Fruit fly (Drosophila melanogaster) whole organism, embryonic: ENCODE results near the gene eco.
A peak's percentile ranks its signal among the peaks of the same experiment; 100 is the strongest.

Experiments
- Bteb2 ChIP-seq: fragments of 200-800 bp; sonication (Bioruptor generic); optimal IDR thresholded peaks from 2 replicates; lab custom pipeline; 2016; ENCODE audit warnings: missing biosample characterization, missing genetic modification characterization
- CG10431 ChIP-seq: fragments of 200-800 bp; sonication (Bioruptor generic); optimal IDR thresholded peaks from 3 replicates; lab custom pipeline; 2018; ENCODE audit warnings: missing biosample characterization, mild to moderate bottlenecking, missing genetic modification characterization
- CG10543 ChIP-seq: fragments of 200-800 bp; sonication (Bioruptor generic); optimal IDR thresholded peaks from 3 replicates; lab custom pipeline; 2017; ENCODE audit warnings: missing biosample characterization, mild to moderate bottlenecking, missing genetic modification characterization, moderate library complexity
- CG12299 ChIP-seq: fragments of 200-800 bp; sonication (Bioruptor generic); optimal IDR thresholded peaks from 2 replicates; lab custom pipeline; 2018; ENCODE audit warnings: missing biosample characterization, mild to moderate bottlenecking, missing genetic modification characterization
- CG12659 ChIP-seq: fragments of 200-800 bp; sonication (Bioruptor generic); optimal IDR thresholded peaks from 3 replicates; lab custom pipeline; 2017; ENCODE audit warnings: mild to moderate bottlenecking, missing biosample characterization, missing genetic modification reagents, missing genetic modification characterization
- CG12744 ChIP-seq: fragments of 200-800 bp; sonication (Bioruptor generic); optimal IDR thresholded peaks from 2 replicates; lab custom pipeline; 2016; ENCODE audit warnings: missing biosample characterization, missing genetic modification characterization
- CG14667 ChIP-seq: fragments of 200-800 bp; sonication (Bioruptor generic); IDR thresholded peaks from 2 replicates; pipeline ENCODE4 v1.3.6; 2022; ENCODE audit warnings: missing biosample characterization, missing genetic modification characterization
- CG15011 ChIP-seq: fragments of 200-800 bp; sonication (Bioruptor generic); optimal IDR thresholded peaks from 3 replicates; lab custom pipeline; 2018; ENCODE audit warnings: missing biosample characterization, mild to moderate bottlenecking, missing genetic modification characterization
- CG18599 ChIP-seq: fragments of 200-800 bp; sonication (Bioruptor generic); optimal IDR thresholded peaks from 3 replicates; lab custom pipeline; 2017; ENCODE audit warnings: missing biosample characterization, missing genetic modification characterization, mild to moderate bottlenecking, moderate library complexity, missing genetic modification reagents
- CG2712 ChIP-seq: fragments of 200-800 bp; optimal IDR thresholded peaks from 3 replicates; lab custom pipeline; 2019; ENCODE audit warnings: missing biosample characterization, mild to moderate bottlenecking, missing genetic modification characterization, moderate library complexity
- CG2875 ChIP-seq: fragments of 200-800 bp; sonication (Bioruptor generic); optimal IDR thresholded peaks from 2 replicates; lab custom pipeline; 2017; ENCODE audit warnings: missing biosample characterization, mild to moderate bottlenecking, missing genetic modification characterization, missing genetic modification reagents
- CG32772 ChIP-seq: fragments of 200-800 bp; sonication (Bioruptor generic); IDR thresholded peaks from 2 replicates; pipeline ENCODE4 v1.3.6; 2022; ENCODE audit warnings: missing biosample characterization, missing genetic modification characterization
- CG3281 ChIP-seq: fragments of 200-800 bp; sonication (Bioruptor generic); optimal IDR thresholded peaks from 3 replicates; lab custom pipeline; 2017; ENCODE audit warnings: missing biosample characterization, mild to moderate bottlenecking, missing genetic modification characterization
- CG4282 ChIP-seq: fragments of 200-800 bp; sonication (Bioruptor generic); optimal IDR thresholded peaks from 2 replicates; lab custom pipeline; 2016; ENCODE audit warnings: missing biosample characterization, missing genetic modification characterization
- CG6689 ChIP-seq: fragments of 200-800 bp; sonication (Bioruptor generic); IDR thresholded peaks from 2 replicates; pipeline ENCODE4 v1.3.6; 2022; ENCODE audit warnings: missing biosample characterization, missing genetic modification characterization
- CG7372 ChIP-seq: fragments of 200-800 bp; sonication (Bioruptor generic); IDR thresholded peaks from 2 replicates; pipeline ENCODE4 v1.3.6; 2022; ENCODE audit warnings: missing biosample characterization, missing genetic modification characterization
- CG7745 ChIP-seq: fragments of 200-800 bp; sonication (Bioruptor generic); optimal IDR thresholded peaks from 2 replicates; lab custom pipeline; 2018; ENCODE audit warnings: missing biosample characterization, mild to moderate bottlenecking, missing genetic modification characterization, moderate library complexity
- CG7786 ChIP-seq: fragments of 200-800 bp; sonication (Bioruptor generic); optimal IDR thresholded peaks from 2 replicates; lab custom pipeline; 2016; ENCODE audit warnings: missing biosample characterization, missing genetic modification characterization
- CG8478 ChIP-seq: fragments of >200 bp; optimal IDR thresholded peaks from 2 replicates; lab custom pipeline; 2018
- CG9797 ChIP-seq: fragments of 200-800 bp; sonication (Bioruptor generic); optimal IDR thresholded peaks from 3 replicates; lab custom pipeline; 2018; ENCODE audit warnings: missing biosample characterization, mild to moderate bottlenecking, missing genetic modification characterization
- Chrac-16 ChIP-seq: fragments of 200-800 bp; sonication (Bioruptor generic); optimal IDR thresholded peaks from 3 replicates; lab custom pipeline; 2016; ENCODE audit warnings: missing biosample characterization, missing genetic modification characterization
- D19A ChIP-seq: fragments of 200-800 bp; optimal IDR thresholded peaks from 3 replicates; lab custom pipeline; 2019; ENCODE audit warnings: missing biosample characterization, mild to moderate bottlenecking, missing genetic modification characterization, moderate library complexity
- D19B ChIP-seq: fragments of 200-800 bp; sonication (Bioruptor generic); optimal IDR thresholded peaks from 2 replicates; lab custom pipeline; 2017; ENCODE audit warnings: missing biosample characterization, mild to moderate bottlenecking, missing genetic modification characterization
- HHEX ChIP-seq: fragments of 200-800 bp; sonication (Bioruptor generic); optimal IDR thresholded peaks from 3 replicates; lab custom pipeline; 2017; ENCODE audit warnings: missing biosample characterization, mild to moderate bottlenecking, missing genetic modification characterization, missing genetic modification reagents
- HLH54F ChIP-seq: fragments of 200-800 bp; sonication (Bioruptor generic); optimal IDR thresholded peaks from 3 replicates; lab custom pipeline; 2016; ENCODE audit warnings: missing biosample characterization, missing genetic modification characterization
- Hmx ChIP-seq: fragments of 200-800 bp; sonication (Bioruptor generic); optimal IDR thresholded peaks from 2 replicates; lab custom pipeline; 2016; ENCODE audit warnings: missing biosample characterization, missing genetic modification characterization
- Hsf ChIP-seq: fragments of 200-800 bp; sonication (Bioruptor generic); optimal IDR thresholded peaks from 3 replicates; lab custom pipeline; 2016; ENCODE audit warnings: missing biosample characterization, missing genetic modification characterization
- Nf-YB ChIP-seq: fragments of 200-800 bp; sonication (Bioruptor generic); optimal IDR thresholded peaks from 3 replicates; lab custom pipeline; 2019; ENCODE audit warnings: missing biosample characterization, mild to moderate bottlenecking, missing genetic modification characterization, moderate library complexity
- Ptx1 ChIP-seq: fragments of 200-800 bp; sonication (Bioruptor generic); IDR thresholded peaks from 2 replicates; pipeline ENCODE4 v1.3.6; 2022; ENCODE audit warnings: missing biosample characterization, missing genetic modification characterization
- Ravus ChIP-seq: fragments of 200-800 bp; sonication (Bioruptor generic); IDR thresholded peaks from 2 replicates; pipeline ENCODE4 v1.3.6; 2022; ENCODE audit warnings: missing biosample characterization, missing genetic modification characterization
- Rx ChIP-seq: fragments of 200-800 bp; sonication (Bioruptor generic); IDR thresholded peaks from 2 replicates; pipeline ENCODE4 v1.3.6; 2022; ENCODE audit warnings: missing biosample characterization, missing genetic modification characterization
- Scr ChIP-seq: fragments of 200-800 bp; sonication (Bioruptor generic); IDR thresholded peaks from 2 replicates; pipeline ENCODE4 v1.3.6; 2022; ENCODE audit warnings: missing biosample characterization, missing genetic modification characterization; ENCODE audit not compliant: partially characterized antibody
- bowl ChIP-seq: fragments of 200-800 bp; sonication (Bioruptor generic); IDR thresholded peaks from 2 replicates; pipeline ENCODE4 v1.3.6; 2022; ENCODE audit warnings: missing biosample characterization, missing genetic modification characterization
- dimm ChIP-seq: fragments of 200-800 bp; sonication (Bioruptor generic); IDR thresholded peaks from 2 replicates; pipeline ENCODE4 v1.3.6; 2022; ENCODE audit warnings: missing biosample characterization, missing genetic modification characterization
- disco-r ChIP-seq: fragments of 200-800 bp; sonication (Bioruptor generic); optimal IDR thresholded peaks from 2 replicates; lab custom pipeline; 2016; ENCODE audit warnings: missing biosample characterization, missing genetic modification characterization
- dm ChIP-seq: fragments of 200-800 bp; sonication (Bioruptor generic); optimal IDR thresholded peaks from 3 replicates; lab custom pipeline; 2016; ENCODE audit warnings: missing biosample characterization, missing genetic modification characterization
- emc ChIP-seq: fragments of 200-800 bp; sonication (Bioruptor generic); optimal IDR thresholded peaks from 2 replicates; lab custom pipeline; 2016; ENCODE audit warnings: missing biosample characterization, missing genetic modification characterization
- eve ChIP-seq, 2 experiments: fragments of >200 bp; optimal IDR thresholded peaks; 2 replicates each; lab custom pipeline; 2017; ENCODE audit warnings: missing biosample characterization in 2 of 2, missing genetic modification characterization in 2 of 2
- eyg ChIP-seq: fragments of 200-800 bp; sonication (Bioruptor generic); optimal IDR thresholded peaks from 3 replicates; lab custom pipeline; 2016; ENCODE audit warnings: missing biosample characterization, missing genetic modification characterization
- hb ChIP-seq: fragments of 200-800 bp; sonication (Bioruptor generic); IDR thresholded peaks from 3 replicates; pipeline ENCODE4 v1.3.6; 2022; ENCODE audit warnings: missing biosample characterization, missing genetic modification characterization; ENCODE audit not compliant: partially characterized antibody
- jigr1 ChIP-seq: fragments of 200-800 bp; sonication (Bioruptor generic); IDR thresholded peaks from 3 replicates; pipeline ENCODE4 v1.3.6; 2022; ENCODE audit warnings: missing biosample characterization, missing genetic modification characterization
- kah ChIP-seq: fragments of 200-800 bp; sonication (Bioruptor generic); optimal IDR thresholded peaks from 2 replicates; lab custom pipeline; 2018; ENCODE audit warnings: missing biosample characterization, mild to moderate bottlenecking, missing genetic modification characterization
- knrl ChIP-seq: fragments of 200-800 bp; sonication (Bioruptor generic); IDR thresholded peaks from 3 replicates; pipeline ENCODE4 v1.3.6; 2022; ENCODE audit warnings: missing biosample characterization, missing genetic modification characterization; ENCODE audit not compliant: partially characterized antibody
- maf-S ChIP-seq: fragments of 200-800 bp; sonication (Bioruptor generic); optimal IDR thresholded peaks from 2 replicates; lab custom pipeline; 2016; ENCODE audit warnings: missing biosample characterization, missing genetic modification characterization
- oc ChIP-seq: fragments of 200-800 bp; sonication (Bioruptor generic); optimal IDR thresholded peaks from 2 replicates; lab custom pipeline; 2018; ENCODE audit warnings: missing biosample characterization, mild to moderate bottlenecking, missing genetic modification characterization, moderate library complexity
- sens ChIP-seq: fragments of 200-800 bp; sonication (Bioruptor generic); peaks from one replicate; lab custom pipeline; 2016; ENCODE audit warnings: missing biosample characterization, missing genetic modification characterization
- sima ChIP-seq: fragments of 200-800 bp; sonication (Bioruptor generic); optimal IDR thresholded peaks from 2 replicates; lab custom pipeline; 2016; ENCODE audit warnings: missing biosample characterization, missing genetic modification characterization
- unc-4 ChIP-seq: fragments of 200-800 bp; sonication (Bioruptor generic); IDR thresholded peaks from 2 replicates; pipeline ENCODE4 v1.3.6; 2022; ENCODE audit warnings: missing biosample characterization, missing genetic modification characterization; ENCODE audit not compliant: partially characterized antibody
- vfl ChIP-seq: fragments of 200-800 bp; sonication (Bioruptor generic); optimal IDR thresholded peaks from 2 replicates; lab custom pipeline; 2016; ENCODE audit warnings: missing biosample characterization, missing genetic modification characterization
- yki ChIP-seq: fragments of >200 bp; optimal IDR thresholded peaks from 3 replicates; lab custom pipeline; 2018

Gene eco

DNA sequence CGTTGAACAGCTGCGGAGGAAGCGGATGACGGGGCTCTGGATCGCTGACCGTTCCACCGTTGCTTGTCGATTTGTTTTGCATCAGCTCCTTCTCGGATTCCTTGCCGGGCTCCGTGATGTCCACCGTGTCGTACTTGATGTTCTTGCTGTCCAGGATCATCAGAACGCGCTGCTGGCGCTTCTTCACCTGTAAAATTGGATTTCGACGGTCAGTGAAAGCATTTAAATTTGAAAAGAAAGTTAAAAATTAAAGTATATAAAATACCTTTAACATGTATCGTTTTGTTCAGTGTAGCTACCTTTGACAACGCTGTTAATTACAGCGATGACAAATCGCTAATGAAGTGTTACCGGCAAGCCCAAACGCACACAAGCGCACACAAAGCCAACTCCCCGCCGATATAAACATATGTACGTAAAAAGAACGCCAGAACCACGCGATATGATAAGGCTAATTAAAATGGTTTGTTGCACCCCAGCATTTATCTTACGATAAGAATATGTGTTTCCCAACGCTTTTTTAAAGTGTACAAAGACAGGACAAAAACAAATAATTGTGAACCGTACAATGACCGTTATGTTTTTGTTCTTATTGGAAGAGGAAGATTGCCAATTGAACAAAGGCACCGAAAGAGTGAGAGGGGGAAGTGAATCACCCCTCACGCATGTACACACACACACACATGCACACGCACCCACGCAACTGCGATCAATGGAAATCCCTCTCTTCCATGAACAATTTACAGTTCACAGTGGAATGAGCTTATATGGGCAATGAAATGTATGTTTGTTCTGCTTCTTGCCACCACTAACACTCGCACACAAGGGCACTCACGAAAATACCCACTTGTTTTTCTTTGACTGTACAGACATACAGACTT is 28.9 kb upstream of the eco start (continued):
- no peak for TF ChIP-seq CG4282 (GFP tag; lab: Kevin White, UChicago)
- TF ChIP-seq maf-S (GFP tag; lab: Kevin White, UChicago), result no peak
- TF ChIP-seq CG6689 (GFP tag; lab: Robert Waterston, UW), result peak; percentile 45; the same call in 1 of the 2 replicates
- TF ChIP-seq CG2875, result no peak
- TF ChIP-seq unc-4 (GFP tag; lab: Robert Waterston, UW), result 0 out of 2 replicates have a peak, but pooled peaks have one; percentile 30
- TF ChIP-seq CG7786 (GFP tag; lab: Kevin White, UChicago), result no peak
- TF ChIP-seq yki (lab: Kevin White, UChicago), result no peak
- no peak for TF ChIP-seq CG8478 (lab: Kevin White, UChicago)
- TF ChIP-seq sima (GFP tag; lab: Kevin White, UChicago), result no peak
- no peak for TF ChIP-seq dm (GFP tag; lab: Kevin White, UChicago)
- peak; percentile 98 for TF ChIP-seq kah
- 0 out of 2 replicates have a peak, but pooled peaks have one; percentile 15 for TF ChIP-seq Ptx1
- TF ChIP-seq Rx (GFP tag; lab: Robert Waterston, UW), result 0 out of 2 replicates have a peak, but pooled peaks have one; percentile 9
- TF ChIP-seq CG7372 (GFP tag; lab: Robert Waterston, UW), result no peak
- TF ChIP-seq CG2712 (tag; lab: Kevin White, UChicago), result peak; percentile 96
- no peak for TF ChIP-seq jigr1 (GFP tag; lab: Robert Waterston, UW)
- TF ChIP-seq eyg, result no peak
- no peak for TF ChIP-seq Chrac-16 (GFP tag; lab: Kevin White, UChicago)
- no peak for TF ChIP-seq dimm
- TF ChIP-seq CG18599 (GFP tag; lab: Kevin White, UChicago), result peak; percentile 53
- peak; percentile 1 for TF ChIP-seq CG10431 (GFP tag; lab: Kevin White, UChicago)
- TF ChIP-seq hb (GFP tag; lab: Robert Waterston, UW), result no peak
- peak; percentile 7 for TF ChIP-seq D19A (tag; lab: Kevin White, UChicago)
- TF ChIP-seq emc, result no peak
- TF ChIP-seq CG32772 (GFP tag; lab: Robert Waterston, UW), result no peak
- no peak for TF ChIP-seq Bteb2
- TF ChIP-seq eve (GFP tag; optimal IDR thresholded peaks at IDR 0.05; lab: Kevin White, UChicago), result no peak
- TF ChIP-seq disco-r, result no peak
- no peak for TF ChIP-seq Hmx (GFP tag; lab: Kevin White, UChicago)
- TF ChIP-seq CG12744 (GFP tag; lab: Kevin White, UChicago), result no peak
- TF ChIP-seq Scr (GFP tag; lab: Robert Waterston, UW), result no peak
- no peak for TF ChIP-seq HLH54F (GFP tag; lab: Kevin White, UChicago)
- peak; percentile 7 for TF ChIP-seq Hsf (GFP tag; lab: Kevin White, UChicago)
- TF ChIP-seq Nf-YB (GFP tag; lab: Kevin White, UChicago), result no peak
- TF ChIP-seq CG9797 (GFP tag; lab: Kevin White, UChicago), result no peak
- no peak for TF ChIP-seq CG14667 (GFP tag; lab: Robert Waterston, UW)
- TF ChIP-seq D19B (GFP tag; lab: Kevin White, UChicago), result no peak
- TF ChIP-seq bowl (GFP tag; lab: Robert Waterston, UW), result no peak
- TF ChIP-seq CG3281 (GFP tag; lab: Kevin White, UChicago), result peak; percentile 68
- TF ChIP-seq CG10543 (GFP tag; lab: Kevin White, UChicago), result peak; percentile 27
- TF ChIP-seq knrl (GFP tag; lab: Robert Waterston, UW), result no peak
- peak; percentile 2 for TF ChIP-seq CG12659 (GFP tag; lab: Kevin White, UChicago)
- peak; percentile 67 for TF ChIP-seq sens (GFP tag; lab: Kevin White, UChicago)
- no peak for TF ChIP-seq vfl
- no peak for TF ChIP-seq Ravus
- no peak for TF ChIP-seq oc
- TF ChIP-seq HHEX, result peak; percentile 57
- no peak for TF ChIP-seq CG15011
- TF ChIP-seq CG12299 (tag; lab: Kevin White, UChicago), result no peak
- TF ChIP-seq CG7745 (tag; lab: Kevin White, UChicago), result no peak
